Worm (Caenorhabditis elegans) whole organism, late embryonic: Measurements from ENCODE around the gene ced-8.
A peak's percentile ranks its signal among the peaks of the same experiment; 100 is the strongest.

Experiments
- C08G9.2 ChIP-seq: sonication (generic microtip); optimal IDR thresholded peaks from 2 replicates; lab custom pipeline; 2016; ENCODE audit warnings: mild to moderate bottlenecking, missing genetic modification characterization, moderate library complexity, missing compliant biosample characterization
- C38D4.7 ChIP-seq: fragments of 200-800 bp; sonication (Bioruptor generic); optimal IDR thresholded peaks from 2 replicates; lab custom pipeline; 2018; ENCODE audit warnings: mild to moderate bottlenecking, missing genetic modification characterization, moderate library complexity, missing compliant biosample characterization
- K02D7.2 ChIP-seq: sonication (generic microtip); optimal IDR thresholded peaks from 2 replicates; lab custom pipeline; 2017; ENCODE audit warnings: mild to moderate bottlenecking, missing genetic modification characterization, missing compliant biosample characterization
- K09A11.1 ChIP-seq: sonication (generic microtip); optimal IDR thresholded peaks from 2 replicates; lab custom pipeline; 2017; ENCODE audit warnings: antibody characterized with exemption, mild to moderate bottlenecking, missing genetic modification characterization, missing compliant biosample characterization; ENCODE audit not compliant: insufficient read depth
- T23F11.4 ChIP-seq: fragments of 200-800 bp; sonication (Bioruptor generic); optimal IDR thresholded peaks from 2 replicates; lab custom pipeline; 2018; ENCODE audit warnings: mild to moderate bottlenecking, missing genetic modification characterization, missing compliant biosample characterization
- Y22D7AL.16 ChIP-seq: sonication (generic microtip); optimal IDR thresholded peaks from 2 replicates; lab custom pipeline; 2016; ENCODE audit warnings: missing genetic modification characterization, missing compliant biosample characterization
- ceh-14 ChIP-seq: sonication (generic microtip); optimal IDR thresholded peaks from 2 replicates; lab custom pipeline; 2016; ENCODE audit warnings: missing genotype, missing genetic modification characterization, missing compliant biosample characterization
- ceh-18 ChIP-seq: sonication (generic microtip); optimal IDR thresholded peaks from 2 replicates; lab custom pipeline; 2016; ENCODE audit warnings: missing genetic modification characterization, missing compliant biosample characterization
- ceh-19 ChIP-seq: fragments of 200-800 bp; sonication (Bioruptor generic); optimal IDR thresholded peaks from 2 replicates; lab custom pipeline; 2018; ENCODE audit warnings: mild to moderate bottlenecking, missing genetic modification characterization, missing compliant biosample characterization
- ceh-2 ChIP-seq: sonication (generic microtip); optimal IDR thresholded peaks from 2 replicates; lab custom pipeline; 2016; ENCODE audit warnings: missing genotype, missing genetic modification characterization, missing compliant biosample characterization
- ceh-24 ChIP-seq: sonication (generic microtip); optimal IDR thresholded peaks from 2 replicates; lab custom pipeline; 2016; ENCODE audit warnings: mild to moderate bottlenecking, missing genetic modification characterization, missing compliant biosample characterization
- ceh-30 ChIP-seq: fragments of 150-350 bp; optimal IDR thresholded peaks from 2 replicates; lab custom pipeline; 2014; ENCODE audit warnings: missing biosample characterization, missing genetic modification characterization
- ceh-31 ChIP-seq: sonication (generic microtip); optimal IDR thresholded peaks from 2 replicates; lab custom pipeline; 2016; ENCODE audit warnings: missing genetic modification characterization, missing compliant biosample characterization
- ceh-34 ChIP-seq: sonication (generic microtip); optimal IDR thresholded peaks from 2 replicates; lab custom pipeline; 2016; ENCODE audit warnings: mild to moderate bottlenecking, missing genetic modification characterization, missing compliant biosample characterization
- ceh-45 ChIP-seq: fragments of 200-800 bp; sonication (Bioruptor generic); IDR thresholded peaks from 2 replicates; pipeline ENCODE4 v1.3.6; 2022; ENCODE audit warnings: missing genetic modification reagents, missing genetic modification characterization, missing compliant biosample characterization
- ceh-48 ChIP-seq: sonication (generic microtip); optimal IDR thresholded peaks from 2 replicates; lab custom pipeline; 2016; ENCODE audit warnings: missing genetic modification characterization, inconsistent platforms, missing compliant biosample characterization
- ceh-6 ChIP-seq: fragments of 200-800 bp; sonication (Bioruptor generic); optimal IDR thresholded peaks from 2 replicates; lab custom pipeline; 2018; ENCODE audit warnings: mild to moderate bottlenecking, missing genetic modification characterization, missing compliant biosample characterization
- ceh-9 ChIP-seq: sonication (generic microtip); optimal IDR thresholded peaks from 2 replicates; lab custom pipeline; 2016; ENCODE audit warnings: mild to moderate bottlenecking, missing genetic modification characterization, inconsistent platforms, missing compliant biosample characterization
- che-1 ChIP-seq: sonication (generic microtip); optimal IDR thresholded peaks from 2 replicates; lab custom pipeline; 2016; ENCODE audit warnings: mild to moderate bottlenecking, missing genetic modification characterization, missing compliant biosample characterization
- dmd-4 ChIP-seq: sonication (generic microtip); optimal IDR thresholded peaks from 2 replicates; lab custom pipeline; 2016; ENCODE audit warnings: borderline replicate concordance, missing genetic modification characterization, missing compliant biosample characterization
- elt-2 ChIP-seq: sonication (generic microtip); optimal IDR thresholded peaks from 2 replicates; lab custom pipeline; 2016; ENCODE audit warnings: missing genetic modification reagents, missing genetic modification characterization, missing compliant biosample characterization
- elt-4 ChIP-seq: sonication (generic microtip); optimal IDR thresholded peaks from 2 replicates; lab custom pipeline; 2016; ENCODE audit warnings: missing genetic modification characterization, missing compliant biosample characterization
- ets-4 ChIP-seq: sonication (generic microtip); optimal IDR thresholded peaks from 2 replicates; lab custom pipeline; 2016; ENCODE audit warnings: missing genetic modification characterization, missing compliant biosample characterization
- eyg-1 ChIP-seq: sonication (generic microtip); optimal IDR thresholded peaks from 2 replicates; lab custom pipeline; 2016; ENCODE audit warnings: missing genotype, missing genetic modification characterization, missing compliant biosample characterization
- fkh-10 ChIP-seq: fragments of 150-350 bp; optimal IDR thresholded peaks from 2 replicates; lab custom pipeline; 2014; ENCODE audit warnings: missing biosample characterization, missing genetic modification reagents, missing genetic modification characterization
- gmeb-2 ChIP-seq: sonication (generic microtip); optimal IDR thresholded peaks from 2 replicates; lab custom pipeline; 2016; ENCODE audit warnings: missing genetic modification characterization, inconsistent platforms, missing compliant biosample characterization
- hlh-13 ChIP-seq: fragments of 200-800 bp; sonication (Bioruptor generic); optimal IDR thresholded peaks from 2 replicates; lab custom pipeline; 2018; ENCODE audit warnings: mild to moderate bottlenecking, missing genetic modification characterization, missing compliant biosample characterization
- hlh-15 ChIP-seq: sonication (generic microtip); optimal IDR thresholded peaks from 2 replicates; lab custom pipeline; 2016; ENCODE audit warnings: missing genetic modification characterization, missing compliant biosample characterization
- hlh-30 ChIP-seq: sonication (generic microtip); optimal IDR thresholded peaks from 2 replicates; lab custom pipeline; 2017; ENCODE audit warnings: antibody characterized with exemption, missing genetic modification characterization, missing compliant biosample characterization; ENCODE audit not compliant: insufficient read depth
- hlh-6 ChIP-seq: sonication (generic microtip); optimal IDR thresholded peaks from 2 replicates; lab custom pipeline; 2016; ENCODE audit warnings: missing genotype, missing genetic modification characterization, missing compliant biosample characterization
- hlh-8 ChIP-seq: sonication (generic microtip); optimal IDR thresholded peaks from 2 replicates; lab custom pipeline; 2016; ENCODE audit warnings: missing genotype, missing genetic modification characterization, missing compliant biosample characterization
- madf-2 ChIP-seq: sonication (generic microtip); optimal IDR thresholded peaks from 2 replicates; lab custom pipeline; 2017; ENCODE audit warnings: missing genetic modification characterization, missing compliant biosample characterization
- nhr-232 ChIP-seq: sonication (generic microtip); optimal IDR thresholded peaks from 2 replicates; lab custom pipeline; 2016; ENCODE audit warnings: missing genetic modification characterization, missing compliant biosample characterization
- npax-4 ChIP-seq: sonication (generic microtip); optimal IDR thresholded peaks from 2 replicates; lab custom pipeline; 2016; ENCODE audit warnings: missing genetic modification characterization, missing compliant biosample characterization
- odd-2 ChIP-seq: sonication (generic microtip); optimal IDR thresholded peaks from 2 replicates; lab custom pipeline; 2017; ENCODE audit warnings: antibody characterized with exemption, mild to moderate bottlenecking, missing genetic modification characterization, missing compliant biosample characterization
- pag-3 ChIP-seq: sonication (generic microtip); optimal IDR thresholded peaks from 2 replicates; lab custom pipeline; 2016; ENCODE audit warnings: missing compliant biosample characterization, missing genetic modification characterization, borderline replicate concordance
- pax-1 ChIP-seq: fragments of 150-350 bp; optimal IDR thresholded peaks from 2 replicates; lab custom pipeline; 2014; ENCODE audit warnings: missing biosample characterization, missing genetic modification characterization
- pha-4 ChIP-seq: fragments of 150-350 bp; optimal IDR thresholded peaks from 2 replicates; lab custom pipeline; 2018; ENCODE audit warnings: missing biosample characterization, missing genetic modification reagents, missing genetic modification characterization
- pqm-1 ChIP-seq: sonication (generic microtip); optimal IDR thresholded peaks from 2 replicates; lab custom pipeline; 2016; ENCODE audit warnings: missing genetic modification characterization, missing compliant biosample characterization
- pros-1 ChIP-seq: fragments of 150-350 bp; optimal IDR thresholded peaks from 2 replicates; lab custom pipeline; 2014; ENCODE audit warnings: missing biosample characterization, missing genetic modification reagents, missing genetic modification characterization
- ref-2 ChIP-seq: sonication (generic microtip); optimal IDR thresholded peaks from 2 replicates; lab custom pipeline; 2016; ENCODE audit warnings: missing genetic modification characterization, missing compliant biosample characterization
- sox-2 ChIP-seq: fragments of 200-800 bp; sonication (Bioruptor generic); IDR thresholded peaks from 2 replicates; pipeline ENCODE4 v1.3.6; 2022; ENCODE audit warnings: missing genetic modification reagents, missing genetic modification characterization, missing compliant biosample characterization
- tbx-7 ChIP-seq: sonication (generic microtip); optimal IDR thresholded peaks from 2 replicates; lab custom pipeline; 2016; ENCODE audit warnings: missing genotype, missing genetic modification characterization, missing compliant biosample characterization
- unc-3 ChIP-seq, 2 experiments: fragments of 200-800 bp in 1 of 2; sonication (Bioruptor generic) in 1 of 2; sonication (generic microtip) in 1 of 2; conservative IDR thresholded peaks in 1 of 2; optimal IDR thresholded peaks in 1 of 2; 2 replicates each; pipeline versions ENCODE4 v1.3.6 to Lab custom; 2016 to 2022; ENCODE audit warnings: missing compliant biosample characterization in 2 of 2, missing genetic modification characterization in 2 of 2, missing genetic modification reagents in 1 of 2
- unc-55 ChIP-seq: sonication (generic microtip); optimal IDR thresholded peaks from 2 replicates; lab custom pipeline; 2017; ENCODE audit warnings: missing biosample characterization, missing genetic modification reagents, missing genetic modification characterization
- unc-86 ChIP-seq: sonication (generic microtip); optimal IDR thresholded peaks from 2 replicates; lab custom pipeline; 2016; ENCODE audit warnings: missing genetic modification characterization, missing compliant biosample characterization
- zip-5 ChIP-seq: sonication (generic microtip); optimal IDR thresholded peaks from 2 replicates; lab custom pipeline; 2016; ENCODE audit warnings: missing genetic modification characterization, missing compliant biosample characterization
- ztf-16 ChIP-seq: sonication (generic microtip); optimal IDR thresholded peaks from 2 replicates; lab custom pipeline; 2017; ENCODE audit warnings: missing genetic modification characterization, missing compliant biosample characterization

The ced-8 gene

DNA sequence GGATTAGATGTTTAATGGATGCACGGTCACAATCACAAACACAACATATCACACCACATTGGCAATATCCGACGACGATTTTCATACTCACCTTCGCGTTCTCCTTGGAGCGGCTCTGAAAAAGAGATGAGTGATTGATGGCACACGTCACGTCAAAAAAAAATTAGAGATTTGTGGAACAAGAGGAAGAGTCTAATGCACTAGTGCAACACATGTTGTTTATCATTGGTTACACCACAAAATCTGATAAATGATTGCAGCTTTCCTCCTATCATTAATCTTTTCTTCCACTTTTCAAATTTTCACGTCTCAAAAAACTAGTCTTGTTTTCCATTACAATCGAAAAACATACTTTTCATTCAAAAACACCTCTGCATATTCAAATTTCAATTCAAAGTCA lies 26.2 kb downstream of the ced-8 start:
- TF ChIP-seq ceh-48 (tag; lab: Kevin White, UChicago) (no peak), dmd-4 (tag; lab: Kevin White, UChicago) (no peak), hlh-15 (tag; lab: Kevin White, UChicago) (no peak), unc-55 (peak; percentile 85), ceh-2 (tag; lab: Kevin White, UChicago) (no peak)

DNA sequence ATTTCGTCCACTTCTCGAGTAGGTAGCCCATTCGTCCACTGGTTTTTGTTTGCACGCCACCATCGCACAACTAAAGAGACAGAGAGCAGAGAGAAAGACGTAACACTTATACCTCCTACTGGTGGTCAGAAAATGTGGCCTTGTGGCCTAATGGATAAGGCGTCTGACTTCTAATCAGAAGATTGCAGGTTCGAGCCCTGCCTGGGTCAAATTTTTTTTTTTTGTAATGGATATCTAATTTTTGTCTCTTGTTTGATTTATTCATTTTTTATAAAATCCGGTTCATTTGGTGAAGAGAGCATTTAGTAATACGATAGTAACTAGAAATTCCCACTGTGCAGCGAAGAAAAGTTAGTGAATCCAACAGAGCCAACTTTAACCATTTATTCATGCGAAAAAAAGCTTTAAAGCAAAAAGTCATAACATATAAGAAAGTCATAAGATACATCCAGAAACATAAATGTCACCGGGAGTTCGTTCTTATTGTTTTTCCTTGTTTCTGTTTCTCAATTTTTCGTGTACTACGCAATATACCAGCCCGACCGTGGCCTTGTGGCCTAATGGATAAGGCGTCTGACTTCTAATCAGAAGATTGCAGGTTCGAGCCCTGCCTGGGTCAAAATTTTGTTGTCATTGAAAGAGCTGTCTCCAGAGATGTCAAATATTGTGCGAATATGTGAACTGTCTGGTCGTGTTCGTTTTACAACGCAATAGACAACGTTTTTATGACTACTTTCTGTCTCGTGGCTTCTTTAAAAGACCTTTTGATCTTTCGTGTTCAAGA lies 30.5 kb downstream of the ced-8 start:
- TF ChIP-seq ceh-19 (GFP tag; lab: Kevin White, UChicago) = peak; percentile 35
- TF ChIP-seq odd-2 (tag; lab: Kevin White, UChicago) = no peak
- no peak for TF ChIP-seq pha-4 (tag; lab: Kevin White, UChicago)
- peak; percentile 46 for TF ChIP-seq T23F11.4 (GFP tag; lab: Kevin White, UChicago)
- TF ChIP-seq elt-2 (tag; lab: Kevin White, UChicago) = peak; percentile 86
- TF ChIP-seq ceh-30 (tag; lab: Kevin White, UChicago) = no peak
- TF ChIP-seq ceh-45 = no peak
- peak; percentile 67 for TF ChIP-seq unc-86
- peak; percentile 31 for TF ChIP-seq Y22D7AL.16 (tag; lab: Kevin White, UChicago)
- TF ChIP-seq hlh-13 = peak; percentile 50
- TF ChIP-seq ets-4 (tag; lab: Kevin White, UChicago) = no peak
- TF ChIP-seq C08G9.2 (tag; lab: Kevin White, UChicago) = peak; percentile 70
- TF ChIP-seq pqm-1 (tag; lab: Kevin White, UChicago) = no peak
- peak; percentile 57 for TF ChIP-seq madf-2 (tag; lab: Kevin White, UChicago)
- TF ChIP-seq nhr-232 (tag; lab: Kevin White, UChicago) = peak; percentile 74
- peak; percentile 65; the same call in 1 of the 2 replicates for TF ChIP-seq sox-2 (GFP tag; lab: Robert Waterston, UW)
- peak; percentile 77 for TF ChIP-seq ceh-14 (tag; lab: Kevin White, UChicago)
- TF ChIP-seq unc-55 = no peak
- peak; percentile 73 for TF ChIP-seq unc-3 (GFP tag; conservative IDR thresholded peaks at IDR 0.05; lab: Robert Waterston, UW)
- TF ChIP-seq unc-3 (tag; optimal IDR thresholded peaks at IDR 0.05; lab: Kevin White, UChicago) = peak; percentile 69
- peak; percentile 77 for TF ChIP-seq che-1
- TF ChIP-seq eyg-1 (tag; lab: Kevin White, UChicago) = peak; percentile 53
- TF ChIP-seq ceh-31 (tag; lab: Kevin White, UChicago) = peak; percentile 63
- peak; percentile 62 for TF ChIP-seq hlh-6
- TF ChIP-seq ztf-16 (tag; lab: Kevin White, UChicago) = peak; percentile 71
- TF ChIP-seq ceh-24 (tag; lab: Kevin White, UChicago) = peak; percentile 34
- TF ChIP-seq K09A11.1 (tag; lab: Kevin White, UChicago) = peak; percentile 53
- TF ChIP-seq K02D7.2 (tag; lab: Kevin White, UChicago) = peak; percentile 33
- TF ChIP-seq C38D4.7 (GFP tag; lab: Kevin White, UChicago) = peak; percentile 72
- TF ChIP-seq fkh-10 (GFP tag; lab: Kevin White, UChicago) = no peak
- TF ChIP-seq gmeb-2 (tag; lab: Kevin White, UChicago) = peak; percentile 62
- no peak for TF ChIP-seq ceh-9
- peak; percentile 62 for TF ChIP-seq hlh-8
- peak; percentile 72 for TF ChIP-seq ceh-34
- TF ChIP-seq npax-4 = peak; percentile 25
- no peak for TF ChIP-seq pax-1
- TF ChIP-seq pag-3 = no peak
- peak; percentile 54 for TF ChIP-seq ceh-6
- TF ChIP-seq pros-1 (tag; lab: Kevin White, UChicago) = no peak
- peak; percentile 56 for TF ChIP-seq zip-5 (tag; lab: Kevin White, UChicago)
- peak; percentile 70 for TF ChIP-seq ref-2 (tag; lab: Kevin White, UChicago)
- TF ChIP-seq ceh-18 = peak; percentile 60
- TF ChIP-seq elt-4 (tag; lab: Kevin White, UChicago) = no peak
- peak; percentile 22 for TF ChIP-seq hlh-30 (tag; lab: Kevin White, UChicago)
- TF ChIP-seq hlh-15 (tag; lab: Kevin White, UChicago) = peak; percentile 4
- TF ChIP-seq tbx-7 (tag; lab: Kevin White, UChicago) = no peak
